Fruit fly (Drosophila melanogaster): ENCODE results near the gene CG32579.

The CG32579 gene

DNA sequence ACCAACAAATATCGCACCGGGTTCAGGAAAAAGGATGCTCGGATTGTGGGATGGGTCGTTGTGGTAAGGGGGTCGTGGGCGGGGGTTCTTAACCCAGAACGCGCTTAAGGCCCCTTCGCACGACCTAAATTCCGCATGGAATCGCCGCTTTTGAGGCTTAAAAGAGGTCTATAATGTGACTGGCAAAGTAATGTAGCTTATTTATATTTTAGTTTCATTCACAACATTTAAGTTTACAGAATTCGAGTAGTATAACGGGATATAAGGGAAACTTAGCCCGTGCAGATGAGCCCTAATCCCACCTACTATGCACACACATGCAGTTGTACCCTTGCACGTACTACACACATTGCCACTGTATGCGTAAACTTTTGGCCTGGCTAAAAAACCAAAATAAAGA, 44.3 kb upstream of the CG32579 start (continued):
- TF ChIP-seq HLH4C (GFP tag; IDR thresholded peaks at IDR 0.05; ENCODE audit: partially characterized antibody): no peak
- TF ChIP-seq Ets65A (GFP tag): peak; percentile 85
- TF ChIP-seq Atf-2 (GFP tag; optimal IDR thresholded peaks at IDR 0.05): no peak
- TF ChIP-seq B-H2 (GFP tag; optimal IDR thresholded peaks at IDR 0.05): peak; percentile 83
- peak; percentile 51 for TF ChIP-seq CG18011 (GFP tag; optimal IDR thresholded peaks at IDR 0.05)
- peak; percentile 72 for TF ChIP-seq CG12104 (GFP tag; optimal IDR thresholded peaks at IDR 0.05)
- peak; percentile 83 for TF ChIP-seq CG9817 (tag; optimal IDR thresholded peaks at IDR 0.05)
- peak; percentile 83 for TF ChIP-seq CG13775 (GFP tag; optimal IDR thresholded peaks at IDR 0.05)
- TF ChIP-seq CG6175 (GFP tag; IDR thresholded peaks at IDR 0.05): no peak
- TF ChIP-seq CG18619 (GFP tag; optimal IDR thresholded peaks at IDR 0.05): peak; percentile 75
- peak; percentile 67 for TF ChIP-seq Six4 (GFP tag; optimal IDR thresholded peaks at IDR 0.05)
- peak; percentile 59; the same call in 2 of the 3 replicates for TF ChIP-seq CG17361 (GFP tag; IDR thresholded peaks at IDR 0.05)
- TF ChIP-seq bsh (GFP tag; optimal IDR thresholded peaks at IDR 0.05): peak; percentile 80 to 93
- peak; percentile 76 for TF ChIP-seq wdn (GFP tag; IDR thresholded peaks at IDR 0.05)
- peak; percentile 80 for TF ChIP-seq ase (GFP tag; IDR thresholded peaks at IDR 0.05)
- no peak for TF ChIP-seq CG13123 (GFP tag; optimal IDR thresholded peaks at IDR 0.05)
- TF ChIP-seq Mes4 (GFP tag; optimal IDR thresholded peaks at IDR 0.05): peak; percentile 2
- TF ChIP-seq Oli (tag; optimal IDR thresholded peaks at IDR 0.05): peak; percentile 86
- no peak for TF ChIP-seq HmgD (GFP tag; optimal IDR thresholded peaks at IDR 0.05)
- TF ChIP-seq dpn (GFP tag; optimal IDR thresholded peaks at IDR 0.05): peak; percentile 13 to 66
- peak; percentile 78 for TF ChIP-seq org-1 (GFP tag; optimal IDR thresholded peaks at IDR 0.05)
- peak; percentile 37 for TF ChIP-seq onecut (GFP tag; IDR thresholded peaks at IDR 0.05)
- peak; percentile 76 for TF ChIP-seq kah (GFP tag; optimal IDR thresholded peaks at IDR 0.05)
- peak; percentile 86 for TF ChIP-seq D19A (tag; optimal IDR thresholded peaks at IDR 0.05)
- no peak for TF ChIP-seq run (tag; optimal IDR thresholded peaks at IDR 0.05)
- 0 out of 2 replicates have a peak, but pooled peaks have one; percentile 62 for TF ChIP-seq CG16779 (GFP tag; IDR thresholded peaks at IDR 0.05)
- TF ChIP-seq twi (tag; optimal IDR thresholded peaks at IDR 0.05): peak; percentile 74
- peak; percentile 82 for TF ChIP-seq ac (GFP tag; optimal IDR thresholded peaks at IDR 0.05)
- no peak for TF ChIP-seq CG10565 (GFP tag; optimal IDR thresholded peaks at IDR 0.05)
- TF ChIP-seq CG4424 (GFP tag; optimal IDR thresholded peaks at IDR 0.05): peak; percentile 81
- TF ChIP-seq CG4282 (GFP tag; optimal IDR thresholded peaks at IDR 0.05): no peak
- TF ChIP-seq CG13287 (GFP tag; IDR thresholded peaks at IDR 0.05; ENCODE audit: partially characterized antibody): no peak
- peak; percentile 87 for TF ChIP-seq Awh (GFP tag; IDR thresholded peaks at IDR 0.05)
- TF ChIP-seq mam (GFP tag; optimal IDR thresholded peaks at IDR 0.05): no peak
- no peak for TF ChIP-seq hbn (GFP tag; IDR thresholded peaks at IDR 0.05; ENCODE audit: partially characterized antibody)
- no peak for TF ChIP-seq Neu2 (GFP tag; optimal IDR thresholded peaks at IDR 0.05; ENCODE audit: borderline replicate concordance)
- peak; percentile 60 for TF ChIP-seq CG31441 (GFP tag; IDR thresholded peaks at IDR 0.05)
- peak; percentile 81 for TF ChIP-seq CG6689 (GFP tag; IDR thresholded peaks at IDR 0.05)
- peak; percentile 75 for TF ChIP-seq CG8359 (GFP tag; optimal IDR thresholded peaks at IDR 0.05; ENCODE audit: borderline replicate concordance)
- TF ChIP-seq Aef1 (GFP tag; IDR thresholded peaks at IDR 0.05): peak; percentile 67
- no peak for TF ChIP-seq Myb (GFP tag; optimal IDR thresholded peaks at IDR 0.05)
- TF ChIP-seq Ada2b (GFP tag; IDR thresholded peaks at IDR 0.05): peak; percentile 86
- no peak for TF ChIP-seq CG6791 (GFP tag; IDR thresholded peaks at IDR 0.05; ENCODE audit: partially characterized antibody)
- peak; percentile 83 for TF ChIP-seq tap (tag; optimal IDR thresholded peaks at IDR 0.05)
- no peak for TF ChIP-seq emc (GFP tag; optimal IDR thresholded peaks at IDR 0.05)
- TF ChIP-seq CG15073 (GFP tag; optimal IDR thresholded peaks at IDR 0.05): no peak
- TF ChIP-seq shn (GFP tag; optimal IDR thresholded peaks at IDR 0.05): peak; percentile 23
- peak; percentile 27 for TF ChIP-seq CG8290 (GFP tag; optimal IDR thresholded peaks at IDR 0.05)
- TF ChIP-seq CG8290 (tag; optimal IDR thresholded peaks at IDR 0.05): peak; percentile 63 to 79
- peak; percentile 82 for TF ChIP-seq Sox100B (GFP tag; optimal IDR thresholded peaks at IDR 0.05)
- TF ChIP-seq eyg (GFP tag; optimal IDR thresholded peaks at IDR 0.05): no peak
- TF ChIP-seq CG18476 (GFP tag; optimal IDR thresholded peaks at IDR 0.05): peak; percentile 34
